Worm (Caenorhabditis elegans) whole organism, early embryonic: ENCODE data around the gene F20A1.6.
"Not testable (repeated sequence)": the region's sequence is repeated elsewhere in the genome, so short reads cannot be mapped to it uniquely, and the experiment has no call there.

Experiments
- B0310.2 ChIP-seq: sonication (generic microtip); optimal IDR thresholded peaks from 2 replicates; lab custom pipeline; 2016; ENCODE audit warnings: mild to moderate bottlenecking, missing genetic modification characterization, missing compliant biosample characterization
- F13C5.2 ChIP-seq: sonication (generic microtip); optimal IDR thresholded peaks from 2 replicates; lab custom pipeline; 2017; ENCODE audit warnings: mild to moderate bottlenecking, missing genetic modification characterization, inconsistent platforms, missing compliant biosample characterization
- aly-1 ChIP-seq: sonication (generic microtip); optimal IDR thresholded peaks from 2 replicates; lab custom pipeline; 2016; ENCODE audit warnings: missing genetic modification characterization, missing compliant biosample characterization
- ama-1 ChIP-seq: fragments of 150-350 bp; optimal IDR thresholded peaks from 2 replicates; lab custom pipeline; 2014
- ceh-13 ChIP-seq: fragments of 200-800 bp; sonication (Bioruptor generic); optimal IDR thresholded peaks from 2 replicates; lab custom pipeline; 2018; ENCODE audit warnings: mild to moderate bottlenecking, missing genetic modification characterization, missing compliant biosample characterization
- ceh-36 ChIP-seq: sonication (generic microtip); optimal IDR thresholded peaks from 2 replicates; lab custom pipeline; 2016; ENCODE audit warnings: missing genetic modification characterization, inconsistent platforms, missing compliant biosample characterization
- ets-7 ChIP-seq: sonication (generic microtip); optimal IDR thresholded peaks from 2 replicates; lab custom pipeline; 2016; ENCODE audit warnings: missing genotype, missing genetic modification characterization, missing compliant biosample characterization
- flt-1 ChIP-seq: fragments of 200-800 bp; sonication (Bioruptor generic); IDR thresholded peaks from 2 replicates; pipeline ENCODE4 v1.3.6; 2022; ENCODE audit warnings: missing genetic modification characterization, missing compliant biosample characterization
- hmbx-1 ChIP-seq: sonication (generic microtip); optimal IDR thresholded peaks from 2 replicates; lab custom pipeline; 2016; ENCODE audit warnings: mild to moderate bottlenecking, missing genetic modification characterization, missing compliant biosample characterization
- hmg-4 ChIP-seq: fragments of 200-800 bp; sonication (Bioruptor generic); optimal IDR thresholded peaks from 2 replicates; lab custom pipeline; 2018; ENCODE audit warnings: mild to moderate bottlenecking, missing genetic modification characterization, missing compliant biosample characterization
- hnd-1 ChIP-seq: sonication (generic microtip); optimal IDR thresholded peaks from 2 replicates; lab custom pipeline; 2016; ENCODE audit warnings: missing genetic modification characterization, missing compliant biosample characterization
- pes-1 ChIP-seq: fragments of 200-800 bp; sonication (Bioruptor generic); IDR thresholded peaks from 2 replicates; pipeline ENCODE4 v1.3.6; 2022; ENCODE audit warnings: missing genetic modification reagents, missing genetic modification characterization, missing compliant biosample characterization
- scrt-1 ChIP-seq: fragments of 200-800 bp; sonication (Bioruptor generic); IDR thresholded peaks from 2 replicates; pipeline ENCODE4 v1.3.6; 2022; ENCODE audit warnings: missing genetic modification characterization, missing compliant biosample characterization
- sea-1 ChIP-seq: fragments of 200-800 bp; sonication (Bioruptor generic); conservative IDR thresholded peaks from 2 replicates; pipeline ENCODE4 v1.3.6; 2022; ENCODE audit warnings: missing genetic modification characterization, missing compliant biosample characterization
- tbx-11 ChIP-seq: fragments of 200-800 bp; sonication (Bioruptor generic); IDR thresholded peaks from 2 replicates; pipeline ENCODE4 v1.3.6; 2022; ENCODE audit warnings: missing genetic modification characterization, missing compliant biosample characterization
- tbx-37 ChIP-seq: fragments of 200-800 bp; sonication (Bioruptor generic); conservative IDR thresholded peaks from 2 replicates; pipeline ENCODE4 v1.3.6; 2022; ENCODE audit warnings: missing genetic modification reagents, missing genetic modification characterization, missing compliant biosample characterization
- tra-4 ChIP-seq: sonication (generic microtip); optimal IDR thresholded peaks from 2 replicates; lab custom pipeline; 2017; ENCODE audit warnings: missing genetic modification characterization, missing compliant biosample characterization

Gene F20A1.6

DNA sequence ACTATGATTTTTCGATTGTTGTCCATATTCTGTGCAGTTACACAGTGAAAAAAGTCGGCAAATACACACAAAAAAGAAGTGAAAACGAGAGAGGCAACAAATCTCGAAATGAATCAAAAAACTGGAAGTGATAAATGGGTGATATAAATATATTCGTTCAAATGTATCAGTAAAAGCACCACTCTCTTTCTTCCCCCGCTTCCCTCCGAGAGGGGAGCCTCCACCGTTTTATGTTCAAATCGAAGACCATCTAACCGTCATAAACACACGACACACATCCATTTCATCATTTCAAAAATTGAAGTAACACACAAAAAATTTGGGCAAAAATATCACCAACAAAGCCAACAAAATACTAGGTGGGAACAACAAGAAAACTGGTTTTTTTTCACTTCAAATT is at the start of gene F20A1.6:
Gene F20A1.6 (minus strand): TSS at position 101 of the 400 bp plus-strand sequence.
- no peak for TF ChIP-seq tra-4
- no peak for TF ChIP-seq sea-1 (GFP tag; lab: Robert Waterston, UW)
- no peak for TF ChIP-seq aly-1 (tag; lab: Kevin White, UChicago)
- TF ChIP-seq hmg-4 = no peak
- no peak for TF ChIP-seq ets-7
- TF ChIP-seq ceh-36 (tag; lab: Kevin White, UChicago) = no peak
- no peak for TF ChIP-seq F13C5.2
- no peak for TF ChIP-seq pes-1 (GFP tag; lab: Robert Waterston, UW)
- no peak for TF ChIP-seq ama-1 (lab: Kevin White, UChicago)
- no peak for TF ChIP-seq tbx-11
- no peak for TF ChIP-seq hmbx-1 (tag; lab: Kevin White, UChicago)
- no peak for TF ChIP-seq ceh-13 (GFP tag; lab: Kevin White, UChicago)
- no peak for TF ChIP-seq tbx-37 (GFP tag; lab: Robert Waterston, UW)
- TF ChIP-seq flt-1 = no peak
- no peak for TF ChIP-seq B0310.2

DNA sequence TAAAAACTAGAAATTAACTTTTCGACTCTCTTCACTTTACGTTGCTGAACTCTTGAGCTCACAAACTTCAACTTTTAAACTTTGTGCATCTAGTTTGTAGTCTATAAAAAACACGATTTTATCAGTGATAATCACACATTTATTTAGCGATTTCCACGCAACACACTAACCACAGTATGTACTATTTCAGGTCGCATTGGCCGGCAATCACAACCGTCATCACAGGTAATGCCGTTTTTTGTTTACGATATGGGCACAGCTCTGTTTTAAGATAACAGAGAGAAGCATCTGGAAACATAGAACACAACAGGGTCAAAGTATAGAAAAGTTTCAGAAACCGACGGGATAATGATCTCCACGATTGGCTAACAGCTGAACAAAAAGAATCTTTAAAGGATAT is 49.2 kb upstream of the F20A1.6 start:
- TF ChIP-seq ceh-13 (GFP tag; lab: Kevin White, UChicago) = no peak

ce11 chrV:7075646-7076045 is 48.7 kb upstream of the F20A1.6 start, which contains the start of gene npa-1:
TSS of gene npa-1 (plus strand) at chrV:7075787.
- TF ChIP-seq flt-1 (no peak), hmbx-1 (tag; lab: Kevin White, UChicago) (no peak), ceh-36 (tag; lab: Kevin White, UChicago) (no peak), ets-7 (no peak), hnd-1 (tag; lab: Kevin White, UChicago) (no peak), tbx-11 (no peak)

ce11 chrV:7072309-7072708 is 45.4 kb upstream of the F20A1.6 start, which contains the start of gene F27B10.1:
TSS of gene F27B10.1 (plus strand) at chrV:7072609.
- TF ChIP-seq ceh-36 (tag; lab: Kevin White, UChicago) (no peak), ceh-13 (GFP tag; lab: Kevin White, UChicago) (no peak), hnd-1 (tag; lab: Kevin White, UChicago) (no peak), tbx-37 (GFP tag; lab: Robert Waterston, UW) (no peak), aly-1 (tag; lab: Kevin White, UChicago) (no peak), ama-1 (lab: Kevin White, UChicago) (no peak), scrt-1 (GFP tag; lab: Robert Waterston, UW) (no peak), pes-1 (GFP tag; lab: Robert Waterston, UW) (no peak), F13C5.2 (no peak), tbx-11 (no peak)

ce11 chrV:7069605-7070004 is 42.6 kb upstream of the F20A1.6 start:
- TF ChIP-seq ama-1 (lab: Kevin White, UChicago) = no peak
- no peak for TF ChIP-seq sea-1 (GFP tag; lab: Robert Waterston, UW)
- no peak for TF ChIP-seq tbx-11
- TF ChIP-seq F13C5.2 = no peak
- TF ChIP-seq hmbx-1 (tag; lab: Kevin White, UChicago) = no peak

- no peak for TF ChIP-seq hmbx-1 (tag; lab: Kevin White, UChicago)
- TF ChIP-seq pes-1 (GFP tag; lab: Robert Waterston, UW) = no peak
- TF ChIP-seq B0310.2 = no peak
Measured at ce11 chrV:7068861-7069260, 41.9 kb upstream of the F20A1.6 start.

DNA sequence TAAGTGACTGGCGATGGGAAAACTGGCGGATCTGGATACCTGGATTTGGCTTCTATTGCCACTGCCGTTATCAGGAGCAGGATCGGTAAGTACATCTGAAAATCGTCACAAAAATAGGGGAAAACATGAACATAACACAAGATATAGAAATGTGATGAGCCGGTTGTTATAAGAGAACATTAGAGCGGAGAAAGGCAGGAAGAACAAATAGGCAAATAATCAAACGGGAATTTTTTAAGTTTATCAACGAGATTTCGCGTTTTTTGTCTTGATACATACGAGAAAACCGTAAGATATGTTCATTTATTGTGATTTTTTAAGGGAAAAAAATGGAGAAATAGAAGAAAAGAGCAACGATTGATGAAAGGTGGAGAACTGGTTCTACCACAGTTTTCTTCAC is 38.3 kb upstream of the F20A1.6 start, which contains the start of gene Y57E12AR.1:
Gene Y57E12AR.1 (minus strand): TSS at position 101 of the 400 bp plus-strand sequence.
- TF ChIP-seq flt-1 (no peak), ceh-36 (tag; lab: Kevin White, UChicago) (no peak), B0310.2 (no peak), ceh-13 (GFP tag; lab: Kevin White, UChicago) (no peak), tra-4 (no peak), hnd-1 (tag; lab: Kevin White, UChicago) (no peak), ama-1 (lab: Kevin White, UChicago) (no peak), sea-1 (GFP tag; lab: Robert Waterston, UW) (no peak), aly-1 (tag; lab: Kevin White, UChicago) (no peak), F13C5.2 (no peak), hmbx-1 (tag; lab: Kevin White, UChicago) (no peak), tbx-11 (no peak), tbx-37 (GFP tag; lab: Robert Waterston, UW) (no peak), hmg-4 (no peak), pes-1 (GFP tag; lab: Robert Waterston, UW) (no peak), scrt-1 (GFP tag; lab: Robert Waterston, UW) (no peak), ets-7 (no peak)

DNA sequence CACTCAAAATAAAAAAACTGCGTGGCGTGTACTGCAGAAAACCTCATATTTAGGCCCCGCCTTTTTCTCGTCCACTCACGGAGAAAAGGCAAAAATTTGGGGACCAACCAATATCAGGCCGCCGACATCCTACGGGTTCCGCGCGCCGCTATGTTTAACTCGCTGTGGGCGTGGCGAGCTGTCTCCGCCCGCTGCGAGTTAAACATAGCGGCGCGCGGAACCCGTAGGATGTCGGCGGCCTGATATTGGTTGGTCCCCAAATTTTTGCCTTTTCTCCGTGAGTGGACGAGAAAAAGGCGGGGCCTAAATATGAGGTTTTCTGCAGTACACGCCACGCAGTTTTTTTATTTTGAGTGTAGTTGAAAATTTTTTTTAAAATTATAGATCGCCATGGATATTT is 35.8 kb upstream of the F20A1.6 start, which contains the start of gene tmem-258:
Gene tmem-258 (plus strand): TSS at position 385 of the 400 bp plus-strand sequence.
- TF ChIP-seq ets-7, tra-4, flt-1: not testable (repeated sequence)

- TF ChIP-seq aly-1 (tag; lab: Kevin White, UChicago) = peak; percentile 51
- 0 out of 2 replicates have a peak, but pooled peaks have one; percentile 39 for TF ChIP-seq tbx-37 (GFP tag; lab: Robert Waterston, UW)
- TF ChIP-seq ama-1 (lab: Kevin White, UChicago) = no peak
- TF ChIP-seq ets-7 = no peak
- peak; percentile 53 for TF ChIP-seq ceh-36 (tag; lab: Kevin White, UChicago)
- no peak for TF ChIP-seq B0310.2
- no peak for TF ChIP-seq hmbx-1 (tag; lab: Kevin White, UChicago)
- TF ChIP-seq hmg-4 = peak; percentile 21
- peak; percentile 53; the same call in 1 of the 2 replicates for TF ChIP-seq flt-1
- TF ChIP-seq hnd-1 (tag; lab: Kevin White, UChicago) = peak; percentile 22
- peak; percentile 66; the same call in 1 of the 2 replicates for TF ChIP-seq tbx-11
- 0 out of 2 replicates have a peak, but pooled peaks have one; percentile 48 for TF ChIP-seq scrt-1 (GFP tag; lab: Robert Waterston, UW)
- peak; percentile 75 for TF ChIP-seq pes-1 (GFP tag; lab: Robert Waterston, UW)
- TF ChIP-seq tra-4 = no peak
- TF ChIP-seq F13C5.2 = peak; percentile 70
- peak; percentile 13 for TF ChIP-seq ceh-13 (GFP tag; lab: Kevin White, UChicago)
Measured at ce11 chrV:7060396-7060795, 33.4 kb upstream of the F20A1.6 start, which contains the start of the genes Y57E12AL.6 and Y57E12AL.1. TSS of gene Y57E12AL.6 (minus strand) at chrV:7060470. TSS of gene Y57E12AL.1 (plus strand) at chrV:7060530.
